Worm (Caenorhabditis elegans): Measurements from ENCODE around the gene nlp-52.

DNA sequence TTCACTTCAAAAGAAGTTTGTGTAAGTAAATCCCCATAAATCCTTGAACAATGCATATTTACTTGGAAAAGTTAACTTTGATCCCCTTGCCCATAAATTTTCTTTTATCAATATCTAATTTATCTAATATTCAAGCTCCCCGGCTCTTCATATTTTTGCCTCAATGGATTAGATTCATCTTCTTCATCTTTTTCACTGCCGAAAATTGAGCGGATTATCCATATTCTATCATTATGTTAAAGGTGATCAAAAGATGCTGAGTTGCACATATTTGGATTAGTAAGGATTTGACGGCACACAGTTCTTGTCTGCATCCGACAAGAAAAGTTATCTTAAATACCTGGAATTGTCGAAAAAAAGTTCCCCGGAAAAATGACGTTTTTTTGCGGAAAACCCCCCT is 29.0 kb downstream of the nlp-52 start:
- TF ChIP-seq him-1 (tag; optimal IDR thresholded peaks at IDR 0.05) (no peak), dao-5 (tag; optimal IDR thresholded peaks at IDR 0.05) (no peak), W03F9.2 (tag; optimal IDR thresholded peaks at IDR 0.05) (no peak)

Measured in whole organism, L4/young adult.